Fruit fly (Drosophila melanogaster): ENCODE results near the gene mRpL21.

Gene mRpL21

dm6 chr3L:19251643-19252042, 3.2 kb downstream of the mRpL21 start (continued):
- TF ChIP-seq lov (optimal IDR thresholded peaks at IDR 0.05) (no peak), lov (GFP tag; IDR thresholded peaks at IDR 0.05) (no peak), twi (tag; optimal IDR thresholded peaks at IDR 0.05) (no peak), ttk (GFP tag; IDR thresholded peaks at IDR 0.05) (no peak), CG13123 (GFP tag; optimal IDR thresholded peaks at IDR 0.05) (no peak), Bdp1 (GFP tag; optimal IDR thresholded peaks at IDR 0.05) (no peak), CG18764 (GFP tag; optimal IDR thresholded peaks at IDR 0.05) (no peak), prd (optimal IDR thresholded peaks at IDR 0.05) (no peak), prd (GFP tag; IDR thresholded peaks at IDR 0.05) (no peak), Antp (GFP tag; optimal IDR thresholded peaks at IDR 0.05) (no peak), NfI (GFP tag; optimal IDR thresholded peaks at IDR 0.05) (no peak), CG4360 (GFP tag; IDR thresholded peaks at IDR 0.05) (no peak), CG18619 (GFP tag; optimal IDR thresholded peaks at IDR 0.05) (no peak), CG6854 (GFP tag; optimal IDR thresholded peaks at IDR 0.05) (peak; percentile 15), CG8924 (tag; optimal IDR thresholded peaks at IDR 0.05) (peak; percentile 50), odd (GFP tag; optimal IDR thresholded peaks at IDR 0.05) (no peak)

DNA sequence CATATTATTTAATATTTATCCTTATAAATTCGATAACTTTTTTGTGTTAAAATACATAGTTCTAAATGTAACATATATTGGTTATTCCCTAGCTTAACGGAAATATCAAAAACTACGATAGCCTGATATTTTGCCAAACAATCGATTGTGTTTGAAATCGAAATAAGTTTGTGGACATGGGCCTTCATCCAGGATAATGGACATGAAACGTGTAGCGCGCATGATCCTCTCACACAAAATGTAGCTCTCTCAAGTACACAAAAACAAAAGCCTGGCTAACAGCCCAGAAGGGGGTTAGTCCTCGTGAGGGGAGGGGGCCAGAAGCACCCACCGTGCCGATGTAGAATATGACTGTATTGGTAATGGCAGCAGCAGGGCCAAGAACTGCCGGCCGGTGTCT, 17.1 kb downstream of the mRpL21 start:
- TF ChIP-seq CG8944 (GFP tag; optimal IDR thresholded peaks at IDR 0.05) (no peak), CG11456 (GFP tag; IDR thresholded peaks at IDR 0.05) (no peak), CG5245 (GFP tag; optimal IDR thresholded peaks at IDR 0.05) (no peak), eyg (GFP tag; optimal IDR thresholded peaks at IDR 0.05) (no peak), CG11504 (tag; optimal IDR thresholded peaks at IDR 0.05) (no peak), croc (GFP tag; conservative IDR thresholded peaks at IDR 0.05) (no peak), CG2678 (tag; optimal IDR thresholded peaks at IDR 0.05) (no peak), gsb (GFP tag; IDR thresholded peaks at IDR 0.05) (no peak), pho (GFP tag; optimal IDR thresholded peaks at IDR 0.05) (no peak), CG14050 (GFP tag; IDR thresholded peaks at IDR 0.05) (no peak), Aef1 (GFP tag; IDR thresholded peaks at IDR 0.05) (no peak), az2 (GFP tag; optimal IDR thresholded peaks at IDR 0.05) (no peak), MBD-R2 (GFP tag; IDR thresholded peaks at IDR 0.05) (no peak), Lhr (GFP tag; optimal IDR thresholded peaks at IDR 0.05) (no peak), CG13424 (tag; optimal IDR thresholded peaks at IDR 0.05) (no peak), jing (GFP tag; optimal IDR thresholded peaks at IDR 0.05) (no peak), vfl (GFP tag; optimal IDR thresholded peaks at IDR 0.05) (no peak), NK7.1 (GFP tag; optimal IDR thresholded peaks at IDR 0.05) (no peak), Nf-YB (GFP tag; optimal IDR thresholded peaks at IDR 0.05) (no peak), cas (GFP tag; IDR thresholded peaks at IDR 0.05) (no peak), tap (tag; optimal IDR thresholded peaks at IDR 0.05) (no peak), Myb (GFP tag; optimal IDR thresholded peaks at IDR 0.05) (peak; percentile 17), Opbp (GFP tag; IDR thresholded peaks at IDR 0.05; ENCODE audit: partially characterized antibody) (no peak), CG18262 (tag; optimal IDR thresholded peaks at IDR 0.05) (no peak), CG6175 (GFP tag; IDR thresholded peaks at IDR 0.05) (no peak), CG18599 (GFP tag; optimal IDR thresholded peaks at IDR 0.05) (no peak), br (optimal IDR thresholded peaks at IDR 0.05) (no peak), ro (GFP tag; IDR thresholded peaks at IDR 0.05) (no peak), eve (GFP tag; optimal IDR thresholded peaks at IDR 0.05) (no peak), CG4617 (GFP tag; optimal IDR thresholded peaks at IDR 0.05; ENCODE audit: borderline replicate concordance) (no peak), btn (GFP tag; optimal IDR thresholded peaks at IDR 0.05) (no peak), jigr1 (GFP tag; IDR thresholded peaks at IDR 0.05) (no peak), tna (GFP tag; IDR thresholded peaks at IDR 0.05; ENCODE audit: partially characterized antibody) (no peak), tio (GFP tag; optimal IDR thresholded peaks at IDR 0.05) (no peak), CG6854 (GFP tag; optimal IDR thresholded peaks at IDR 0.05) (no peak), ttk (GFP tag; IDR thresholded peaks at IDR 0.05) (no peak), gro (GFP tag; optimal IDR thresholded peaks at IDR 0.05) (no peak), CG15479 (GFP tag; optimal IDR thresholded peaks at IDR 0.05) (no peak), trem (tag; optimal IDR thresholded peaks at IDR 0.05) (no peak)
